Worm (Caenorhabditis elegans): ENCODE results near the gene irg-8.

DNA sequence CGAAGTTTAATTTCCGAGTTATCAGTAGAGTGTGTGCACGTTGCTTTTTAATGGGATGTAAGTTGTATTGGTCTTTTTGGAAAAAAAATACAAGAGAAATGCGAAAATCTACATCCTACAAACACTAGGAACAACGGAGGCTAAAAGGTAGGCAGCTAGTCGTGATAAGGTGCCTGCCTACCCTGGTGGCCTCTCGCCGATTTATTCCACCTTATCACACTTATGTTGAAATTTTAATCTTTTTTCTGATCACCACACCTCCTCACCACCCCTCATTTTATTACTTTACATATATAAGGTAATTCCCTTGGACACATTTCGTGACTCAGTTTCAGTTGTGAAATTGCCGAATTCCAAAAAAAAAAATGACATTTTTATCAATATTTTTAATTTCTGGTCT is 4.6 kb upstream of the irg-8 start, which contains the start of gene dod-20:
- TF ChIP-seq npax-4 (tag; optimal IDR thresholded peaks at IDR 0.05) (no peak), ets-4 (tag; optimal IDR thresholded peaks at IDR 0.05) (no peak), sox-2 (GFP tag; IDR thresholded peaks at IDR 0.05) (no peak), pax-1 (tag; optimal IDR thresholded peaks at IDR 0.05) (no peak)
